Worm (Caenorhabditis elegans): Measurements from ENCODE around the gene cwp-3.

- TF ChIP-seq lin-13 (GFP tag; optimal IDR thresholded peaks at IDR 0.05) (no peak), ztf-11 (tag; optimal IDR thresholded peaks at IDR 0.05) (no peak), snpc-4 (tag; optimal IDR thresholded peaks at IDR 0.05) (no peak), ceh-16 (tag; optimal IDR thresholded peaks at IDR 0.05) (no peak), nhr-237 (tag; optimal IDR thresholded peaks at IDR 0.05) (no peak), egl-27 (tag; optimal IDR thresholded peaks at IDR 0.05) (no peak), unc-39 (tag; optimal IDR thresholded peaks at IDR 0.05) (no peak), mdl-1 (tag; optimal IDR thresholded peaks at IDR 0.05) (no peak), nhr-6 (tag; optimal IDR thresholded peaks at IDR 0.05) (no peak)
Observed at ce11 chrV:4794308-4794707, 48.3 kb upstream of the cwp-3 start, which contains the start of gene R02F11.2.
